Worm (Caenorhabditis elegans): Measurements from ENCODE around the gene ZK154.5.

DNA sequence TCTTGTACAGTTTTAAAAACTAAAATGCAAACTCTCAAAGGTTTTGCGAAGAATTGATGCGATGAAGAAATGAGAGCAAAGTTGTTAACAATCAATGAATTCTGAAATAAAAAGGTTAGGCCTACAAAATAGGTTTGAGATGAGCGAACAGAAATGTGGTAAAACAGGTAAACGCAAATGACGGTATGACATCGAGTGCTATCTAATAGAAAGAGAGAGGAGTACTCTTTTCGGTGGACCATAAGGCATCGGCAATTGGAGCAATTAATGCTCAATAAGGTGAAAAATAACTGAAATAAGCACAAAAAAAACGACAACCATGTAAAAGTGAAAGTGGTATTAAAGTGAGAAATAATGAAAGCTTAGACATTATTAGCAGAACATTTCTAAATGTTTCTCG, 51.6 kb downstream of the ZK154.5 start, which contains the start of gene set-12:
- no peak for TF ChIP-seq dpl-1 (GFP tag; optimal IDR thresholded peaks at IDR 0.05)
- TF ChIP-seq him-1 (tag; optimal IDR thresholded peaks at IDR 0.05), result no peak
- TF ChIP-seq unc-130 (GFP tag; optimal IDR thresholded peaks at IDR 0.05), result no peak
- no peak for TF ChIP-seq F52B5.7 (tag; optimal IDR thresholded peaks at IDR 0.05)
- no peak for TF ChIP-seq Y95B8A.8 (GFP tag; IDR thresholded peaks at IDR 0.05)
- TF ChIP-seq T26A5.8 (tag; optimal IDR thresholded peaks at IDR 0.05), result no peak
- TF ChIP-seq madf-8 (GFP tag; conservative IDR thresholded peaks at IDR 0.05), result no peak
- TF ChIP-seq cebp-1 (GFP tag; IDR thresholded peaks at IDR 0.05), result no peak
- no peak for TF ChIP-seq cebp-1 (tag; optimal IDR thresholded peaks at IDR 0.05)
- no peak for TF ChIP-seq F33H1.4 (GFP tag; IDR thresholded peaks at IDR 0.05)
- no peak for TF ChIP-seq unc-62 (GFP tag; optimal IDR thresholded peaks at IDR 0.05)
- TF ChIP-seq attf-6 (GFP tag; IDR thresholded peaks at IDR 0.05), result no peak

Measured in whole organism, young adult.